Fruit fly (Drosophila melanogaster) whole organism, embryonic: ENCODE data around the gene CG13605.

ENCODE experiments used
- CG10209 ChIP-seq: fragments of 200-800 bp; sonication (Bioruptor generic); optimal IDR thresholded peaks from 3 replicates; lab custom pipeline; 2017; ENCODE audit warnings: missing biosample characterization, mild to moderate bottlenecking, missing genetic modification characterization, missing genetic modification reagents
- CG10565 ChIP-seq: fragments of 200-800 bp; sonication (Bioruptor generic); optimal IDR thresholded peaks from 3 replicates; lab custom pipeline; 2016; ENCODE audit warnings: missing biosample characterization, mild to moderate bottlenecking, missing genetic modification characterization
- CG13624 ChIP-seq: fragments of 200-800 bp; sonication (Bioruptor generic); optimal IDR thresholded peaks from 2 replicates; lab custom pipeline; 2016; ENCODE audit warnings: missing biosample characterization, missing genetic modification characterization
- CG15011 ChIP-seq: fragments of 200-800 bp; sonication (Bioruptor generic); optimal IDR thresholded peaks from 3 replicates; lab custom pipeline; 2018; ENCODE audit warnings: missing biosample characterization, mild to moderate bottlenecking, missing genetic modification characterization
- CG16813 ChIP-seq: fragments of 200-800 bp; sonication (Bioruptor generic); IDR thresholded peaks from 3 replicates; pipeline ENCODE4 v1.3.6; 2022; ENCODE audit warnings: missing biosample characterization, missing genetic modification characterization; ENCODE audit not compliant: partially characterized antibody
- CG17328 ChIP-seq: fragments of 200-800 bp; sonication (Bioruptor generic); IDR thresholded peaks from 2 replicates; pipeline ENCODE4 v1.3.6; 2022; ENCODE audit warnings: missing biosample characterization, missing genetic modification characterization
- CG17829 ChIP-seq: fragments of 200-800 bp; optimal IDR thresholded peaks from 2 replicates; lab custom pipeline; 2019; ENCODE audit warnings: missing biosample characterization, mild to moderate bottlenecking, missing genetic modification characterization, moderate library complexity
- CG18262 ChIP-seq: fragments of 200-800 bp; optimal IDR thresholded peaks from 3 replicates; lab custom pipeline; 2019; ENCODE audit warnings: missing biosample characterization, mild to moderate bottlenecking, missing genetic modification characterization, moderate library complexity
- CG18599 ChIP-seq: fragments of 200-800 bp; sonication (Bioruptor generic); optimal IDR thresholded peaks from 3 replicates; lab custom pipeline; 2017; ENCODE audit warnings: missing biosample characterization, missing genetic modification characterization, mild to moderate bottlenecking, moderate library complexity, missing genetic modification reagents
- CG33213 ChIP-seq: fragments of 200-800 bp; sonication (Bioruptor generic); optimal IDR thresholded peaks from 3 replicates; lab custom pipeline; 2016; ENCODE audit warnings: missing biosample characterization, missing genetic modification characterization
- CG33557 ChIP-seq: fragments of 200-800 bp; sonication (Bioruptor generic); optimal IDR thresholded peaks from 2 replicates; lab custom pipeline; 2019; ENCODE audit warnings: missing biosample characterization, mild to moderate bottlenecking, missing genetic modification characterization, moderate library complexity
- CG34224 ChIP-seq: fragments of 200-800 bp; sonication (Bioruptor generic); IDR thresholded peaks from 3 replicates; pipeline ENCODE4 v1.3.6; 2022; ENCODE audit warnings: missing biosample characterization, missing genetic modification characterization; ENCODE audit not compliant: partially characterized antibody
- CG3838 ChIP-seq: fragments of 200-800 bp; sonication (Bioruptor generic); optimal IDR thresholded peaks from 3 replicates; lab custom pipeline; 2016; ENCODE audit warnings: missing biosample characterization, missing genetic modification characterization
- CG3847 ChIP-seq: fragments of 200-800 bp; sonication (Bioruptor generic); IDR thresholded peaks from 2 replicates; pipeline ENCODE4 v1.3.6; 2022; ENCODE audit warnings: missing biosample characterization, missing genetic modification characterization
- CG4404 ChIP-seq: fragments of 200-800 bp; sonication (Bioruptor generic); IDR thresholded peaks from 2 replicates; pipeline ENCODE4 v1.3.6; 2022; ENCODE audit warnings: missing biosample characterization, missing genetic modification characterization
- CG4424 ChIP-seq: fragments of 200-800 bp; sonication (Bioruptor generic); optimal IDR thresholded peaks from 3 replicates; lab custom pipeline; 2016; ENCODE audit warnings: missing biosample characterization, missing genetic modification characterization
- CG6272 ChIP-seq: fragments of 200-800 bp; sonication (Bioruptor generic); IDR thresholded peaks from 2 replicates; pipeline ENCODE4 v1.3.6; 2022; ENCODE audit warnings: missing biosample characterization, missing genetic modification characterization
- CG6654 ChIP-seq: fragments of 200-800 bp; sonication (Bioruptor generic); optimal IDR thresholded peaks from 2 replicates; lab custom pipeline; 2017; ENCODE audit warnings: missing biosample characterization, mild to moderate bottlenecking, missing genetic modification characterization
- CG6765 ChIP-seq: fragments of 200-800 bp; sonication (Bioruptor generic); optimal IDR thresholded peaks from 3 replicates; lab custom pipeline; 2017; ENCODE audit warnings: missing biosample characterization, mild to moderate bottlenecking, missing genetic modification characterization
- CG8089 ChIP-seq: fragments of 200-800 bp; sonication (Bioruptor generic); optimal IDR thresholded peaks from 3 replicates; lab custom pipeline; 2016; ENCODE audit warnings: missing biosample characterization, missing genetic modification characterization
- CG8281 ChIP-seq: fragments of 200-800 bp; sonication (Bioruptor generic); optimal IDR thresholded peaks from 2 replicates; lab custom pipeline; 2018; ENCODE audit warnings: missing biosample characterization, mild to moderate bottlenecking, missing genetic modification characterization, moderate library complexity
- Dref ChIP-seq: fragments of 200-800 bp; sonication (Bioruptor generic); IDR thresholded peaks from 2 replicates; pipeline ENCODE4 v1.3.6; 2022; ENCODE audit warnings: missing biosample characterization, missing genetic modification characterization
- Ets97D ChIP-seq: fragments of 200-800 bp; sonication (Bioruptor generic); optimal IDR thresholded peaks from 3 replicates; lab custom pipeline; 2016; ENCODE audit warnings: missing biosample characterization, missing genetic modification characterization
- HmgD ChIP-seq: fragments of 200-800 bp; sonication (Bioruptor generic); optimal IDR thresholded peaks from 3 replicates; lab custom pipeline; 2016; ENCODE audit warnings: missing biosample characterization, missing genetic modification characterization
- Hsf ChIP-seq: fragments of 200-800 bp; sonication (Bioruptor generic); optimal IDR thresholded peaks from 3 replicates; lab custom pipeline; 2016; ENCODE audit warnings: missing biosample characterization, missing genetic modification characterization
- MBD-R2 ChIP-seq: fragments of 200-800 bp; sonication (Bioruptor generic); IDR thresholded peaks from 2 replicates; pipeline ENCODE4 v1.3.6; 2022; ENCODE audit warnings: missing biosample characterization, missing genetic modification characterization
- Med ChIP-seq: fragments of 200-800 bp; sonication (Bioruptor generic); peaks from one replicate; lab custom pipeline; 2016; ENCODE audit warnings: missing biosample characterization, missing genetic modification characterization, mild to moderate bottlenecking, inconsistent platforms, moderate library complexity
- Opbp ChIP-seq: fragments of 200-800 bp; sonication (Bioruptor generic); IDR thresholded peaks from 3 replicates; pipeline ENCODE4 v1.3.6; 2022; ENCODE audit warnings: missing biosample characterization, missing genetic modification characterization; ENCODE audit not compliant: partially characterized antibody
- Optix ChIP-seq: fragments of 200-800 bp; sonication (Bioruptor generic); IDR thresholded peaks from 3 replicates; pipeline ENCODE4 v1.3.6; 2022; ENCODE audit warnings: missing biosample characterization, missing genetic modification characterization
- Poxn ChIP-seq: fragments of 200-800 bp; sonication (Bioruptor generic); IDR thresholded peaks from 2 replicates; pipeline ENCODE4 v1.3.6; 2022; ENCODE audit warnings: missing biosample characterization, missing genetic modification characterization
- Scr ChIP-seq: fragments of 200-800 bp; sonication (Bioruptor generic); IDR thresholded peaks from 2 replicates; pipeline ENCODE4 v1.3.6; 2022; ENCODE audit warnings: missing biosample characterization, missing genetic modification characterization; ENCODE audit not compliant: partially characterized antibody
- ab ChIP-seq: fragments of 200-800 bp; sonication (Bioruptor generic); optimal IDR thresholded peaks from 2 replicates; lab custom pipeline; 2016; ENCODE audit warnings: missing biosample characterization, missing genetic modification characterization
- az2 ChIP-seq: fragments of 200-800 bp; sonication (Bioruptor generic); optimal IDR thresholded peaks from 3 replicates; lab custom pipeline; 2016; ENCODE audit warnings: missing biosample characterization, missing genetic modification characterization
- bowl ChIP-seq: fragments of 200-800 bp; sonication (Bioruptor generic); IDR thresholded peaks from 2 replicates; pipeline ENCODE4 v1.3.6; 2022; ENCODE audit warnings: missing biosample characterization, missing genetic modification characterization
- danr ChIP-seq: fragments of 200-800 bp; sonication (Bioruptor generic); IDR thresholded peaks from 2 replicates; pipeline ENCODE4 v1.3.6; 2022; ENCODE audit warnings: missing biosample characterization, missing genetic modification characterization
- dmrt99B ChIP-seq: fragments of 200-800 bp; sonication (Bioruptor generic); optimal IDR thresholded peaks from 2 replicates; lab custom pipeline; 2018; ENCODE audit warnings: missing biosample characterization, mild to moderate bottlenecking, missing genetic modification characterization, moderate library complexity
- eve ChIP-seq, 2 experiments: fragments of >200 bp; optimal IDR thresholded peaks; 2 replicates each; lab custom pipeline; 2017; ENCODE audit warnings: missing biosample characterization in 2 of 2, missing genetic modification characterization in 2 of 2
- grau ChIP-seq: fragments of 200-800 bp; optimal IDR thresholded peaks from 3 replicates; lab custom pipeline; 2019; ENCODE audit warnings: missing biosample characterization, mild to moderate bottlenecking, missing genetic modification characterization, moderate library complexity
- h ChIP-seq: fragments of >200 bp; optimal IDR thresholded peaks from 2 replicates; lab custom pipeline; 2017
- nerfin-2 ChIP-seq: fragments of 200-800 bp; sonication (Bioruptor generic); IDR thresholded peaks from 2 replicates; pipeline ENCODE4 v1.3.6; 2022; ENCODE audit warnings: missing biosample characterization, missing genetic modification characterization; ENCODE audit not compliant: partially characterized antibody
- p53 ChIP-seq: fragments of 200-800 bp; sonication (Bioruptor generic); optimal IDR thresholded peaks from 2 replicates; lab custom pipeline; 2016; ENCODE audit warnings: missing biosample characterization, missing genetic modification characterization
- ro ChIP-seq: fragments of 200-800 bp; sonication (Bioruptor generic); IDR thresholded peaks from 2 replicates; pipeline ENCODE4 v1.3.6; 2022; ENCODE audit warnings: missing biosample characterization, missing genetic modification characterization
- sisA ChIP-seq: fragments of 200-800 bp; sonication (Bioruptor generic); IDR thresholded peaks from 2 replicates; pipeline ENCODE4 v1.3.6; 2022; ENCODE audit warnings: missing biosample characterization, missing genetic modification characterization
- so ChIP-seq: fragments of 200-800 bp; sonication (Bioruptor generic); IDR thresholded peaks from 3 replicates; pipeline ENCODE4 v1.3.6; 2022; ENCODE audit warnings: missing biosample characterization, missing genetic modification characterization
- sob ChIP-seq: fragments of 200-800 bp; sonication (Bioruptor generic); IDR thresholded peaks from 2 replicates; pipeline ENCODE4 v1.3.6; 2022; ENCODE audit warnings: missing biosample characterization, missing genetic modification characterization
- unc-4 ChIP-seq: fragments of 200-800 bp; sonication (Bioruptor generic); IDR thresholded peaks from 2 replicates; pipeline ENCODE4 v1.3.6; 2022; ENCODE audit warnings: missing biosample characterization, missing genetic modification characterization; ENCODE audit not compliant: partially characterized antibody
- unpg ChIP-seq: fragments of 200-800 bp; sonication (Bioruptor generic); optimal IDR thresholded peaks from 3 replicates; lab custom pipeline; 2018; ENCODE audit warnings: missing biosample characterization, mild to moderate bottlenecking, missing genetic modification characterization, moderate library complexity
- usp ChIP-seq: fragments of >200 bp; optimal IDR thresholded peaks from 2 replicates; lab custom pipeline; 2017; ENCODE audit warnings: missing biosample characterization, missing genetic modification characterization
- wek ChIP-seq: fragments of 200-800 bp; sonication (Bioruptor generic); optimal IDR thresholded peaks from 3 replicates; lab custom pipeline; 2018; ENCODE audit warnings: missing biosample characterization, mild to moderate bottlenecking, missing genetic modification characterization, moderate library complexity

The CG13605 gene

dm6 chr3R:24099039-24100026 is 12.9 kb downstream of the CG13605 start (continued):
- peak in 1 of 2 experiments; percentile 56 for TF ChIP-seq eve (GFP tag; optimal IDR thresholded peaks at IDR 0.05; lab: Kevin White, UChicago)
- peak; percentile 81 for TF ChIP-seq CG10209
- TF ChIP-seq Scr (GFP tag; lab: Robert Waterston, UW): no peak
- TF ChIP-seq CG17829 (tag; lab: Kevin White, UChicago): peak; percentile 73
- TF ChIP-seq bowl (GFP tag; lab: Robert Waterston, UW): 0 out of 2 replicates have a peak, but pooled peaks have one; percentile 50
- TF ChIP-seq CG10565 (GFP tag; lab: Kevin White, UChicago): no peak
- TF ChIP-seq ab (GFP tag; lab: Kevin White, UChicago): peak; percentile 1
- TF ChIP-seq CG3847 (GFP tag; lab: Robert Waterston, UW): peak; percentile 76
- TF ChIP-seq p53: peak; percentile 2
- TF ChIP-seq h: no peak
- peak; percentile 59; the same call in 1 of the 2 replicates for TF ChIP-seq MBD-R2 (GFP tag; lab: Robert Waterston, UW)
- TF ChIP-seq CG16813 (GFP tag; lab: Robert Waterston, UW): no peak
- TF ChIP-seq CG6272 (GFP tag; lab: Robert Waterston, UW): peak; percentile 69
- peak; percentile 81 for TF ChIP-seq CG33213 (GFP tag; lab: Kevin White, UChicago)
- peak; percentile 80 for TF ChIP-seq dmrt99B (tag; lab: Kevin White, UChicago)
- no peak for TF ChIP-seq wek (GFP tag; lab: Kevin White, UChicago)
- peak; percentile 80 for TF ChIP-seq CG18599
- no peak for TF ChIP-seq danr (GFP tag; lab: Robert Waterston, UW)
- TF ChIP-seq unpg: peak; percentile 76
- peak; percentile 57 for TF ChIP-seq CG4404 (GFP tag; lab: Robert Waterston, UW)
- peak; percentile 91 for TF ChIP-seq sob
- TF ChIP-seq Med (GFP tag; lab: Kevin White, UChicago): peak; percentile 98
- no peak for TF ChIP-seq unc-4 (GFP tag; lab: Robert Waterston, UW)
- peak; percentile 79 for TF ChIP-seq sisA (GFP tag; lab: Robert Waterston, UW)
- no peak for TF ChIP-seq CG33557 (GFP tag; lab: Kevin White, UChicago)
- TF ChIP-seq Opbp (GFP tag; lab: Robert Waterston, UW): no peak
- TF ChIP-seq Ets97D (GFP tag; lab: Kevin White, UChicago): peak; percentile 44
- TF ChIP-seq CG34224 (GFP tag; lab: Robert Waterston, UW): no peak
- no peak for TF ChIP-seq CG3838
- TF ChIP-seq so (GFP tag; lab: Robert Waterston, UW): peak; percentile 78
- 0 out of 2 replicates have a peak, but pooled peaks have one; percentile 18 for TF ChIP-seq ro
- peak; percentile 47 for TF ChIP-seq CG18262 (tag; lab: Kevin White, UChicago)
- peak; percentile 85 for TF ChIP-seq az2 (GFP tag; lab: Kevin White, UChicago)
- no peak for TF ChIP-seq HmgD (GFP tag; lab: Kevin White, UChicago)
- TF ChIP-seq CG17328 (GFP tag; lab: Robert Waterston, UW): peak; percentile 74
- peak; percentile 37 for TF ChIP-seq CG6654 (GFP tag; lab: Kevin White, UChicago)
- TF ChIP-seq CG6765 (GFP tag; lab: Kevin White, UChicago): peak; percentile 13
- TF ChIP-seq CG8089 (GFP tag; lab: Kevin White, UChicago): peak; percentile 54
- peak; percentile 44; the same call in 1 of the 2 replicates for TF ChIP-seq Poxn (GFP tag; lab: Robert Waterston, UW)
- TF ChIP-seq grau (tag; lab: Kevin White, UChicago): peak; percentile 79
- TF ChIP-seq Hsf (GFP tag; lab: Kevin White, UChicago): peak; percentile 83
- peak; percentile 70; the same call in 2 of the 3 replicates for TF ChIP-seq Optix (GFP tag; lab: Robert Waterston, UW)
- TF ChIP-seq nerfin-2 (GFP tag; lab: Robert Waterston, UW): no peak
- TF ChIP-seq usp (GFP tag; lab: Kevin White, UChicago): no peak
- peak; percentile 84 for TF ChIP-seq CG13624 (GFP tag; lab: Kevin White, UChicago)
- peak; percentile 72 for TF ChIP-seq CG4424 (GFP tag; lab: Kevin White, UChicago)
- peak; percentile 23 for TF ChIP-seq CG8281 (tag; lab: Kevin White, UChicago)
- peak; percentile 67 for TF ChIP-seq CG15011 (GFP tag; lab: Kevin White, UChicago)
- TF ChIP-seq Dref: no peak
